Worm (Caenorhabditis elegans): ENCODE measurements around the gene W07G4.7.

ce11 chrV:12992891-12993290 is 41.6 kb downstream of the W07G4.7 start, which contains the start of the genes F15B9.11 and dsl-7:
- TF ChIP-seq pha-4 (tag; optimal IDR thresholded peaks at IDR 0.05) (no peak), unc-86 (tag; optimal IDR thresholded peaks at IDR 0.05) (no peak), gmeb-2 (tag; optimal IDR thresholded peaks at IDR 0.05) (no peak), dmd-4 (tag; optimal IDR thresholded peaks at IDR 0.05; ENCODE audit: borderline replicate concordance) (no peak), rnt-1 (tag; optimal IDR thresholded peaks at IDR 0.05) (no peak), eyg-1 (tag; optimal IDR thresholded peaks at IDR 0.05) (no peak), nhr-11 (tag; optimal IDR thresholded peaks at IDR 0.05) (no peak), F13H6.1 (tag; optimal IDR thresholded peaks at IDR 0.05) (no peak)

Data from whole organism, late embryonic.